Fruit fly (Drosophila melanogaster) S2 (cell line): ENCODE data around the gene CG33687.

Experiments used
- CG8478 ChIP-seq: fragments of >200 bp; optimal IDR thresholded peaks from 2 replicates; lab custom pipeline; 2018
- CTCF ChIP-seq, 2 experiments: fragments of >200 bp; optimal IDR thresholded peaks; 2 replicates each; lab custom pipeline; 2018

DNA sequence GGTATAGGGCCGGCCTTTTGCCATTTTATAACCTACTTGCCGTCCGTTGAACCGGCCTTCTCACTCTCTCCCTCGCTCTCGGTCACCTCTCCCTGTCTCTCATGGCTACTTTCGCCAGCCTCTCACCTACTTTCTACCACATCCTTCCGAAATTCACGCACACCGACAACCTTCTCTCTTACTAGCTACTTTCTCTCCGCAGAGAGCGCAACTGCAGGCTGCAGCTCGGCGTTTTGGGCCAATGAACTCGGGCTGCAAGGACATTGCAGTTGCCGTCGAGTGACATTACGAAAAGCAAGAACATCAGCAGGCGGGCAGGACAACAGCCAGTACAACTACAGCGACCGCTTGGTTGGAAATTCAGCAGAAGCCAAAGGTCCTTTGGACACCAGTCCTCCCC, 43.6 kb downstream of the CG33687 start:
- no peak for TF ChIP-seq CG8478 (lab: Kevin White, UChicago)
- TF ChIP-seq CTCF (optimal IDR thresholded peaks at IDR 0.05; lab: Kevin White, UChicago), result no peak
